Worm (Caenorhabditis elegans) whole organism, late embryonic: Measurements from ENCODE around the gene C31H1.1.

Experiments
- C08G9.2 ChIP-seq: sonication (generic microtip); optimal IDR thresholded peaks from 2 replicates; lab custom pipeline; 2016; ENCODE audit warnings: mild to moderate bottlenecking, missing genetic modification characterization, moderate library complexity, missing compliant biosample characterization
- ceh-14 ChIP-seq: sonication (generic microtip); optimal IDR thresholded peaks from 2 replicates; lab custom pipeline; 2016; ENCODE audit warnings: missing genotype, missing genetic modification characterization, missing compliant biosample characterization
- ceh-2 ChIP-seq: sonication (generic microtip); optimal IDR thresholded peaks from 2 replicates; lab custom pipeline; 2016; ENCODE audit warnings: missing genotype, missing genetic modification characterization, missing compliant biosample characterization
- ceh-22 ChIP-seq: sonication (generic microtip); optimal IDR thresholded peaks from 2 replicates; lab custom pipeline; 2017; ENCODE audit warnings: missing biosample characterization, missing genetic modification characterization
- ceh-24 ChIP-seq: sonication (generic microtip); optimal IDR thresholded peaks from 2 replicates; lab custom pipeline; 2016; ENCODE audit warnings: mild to moderate bottlenecking, missing genetic modification characterization, missing compliant biosample characterization
- ceh-30 ChIP-seq: fragments of 150-350 bp; optimal IDR thresholded peaks from 2 replicates; lab custom pipeline; 2014; ENCODE audit warnings: missing biosample characterization, missing genetic modification characterization
- ceh-31 ChIP-seq: sonication (generic microtip); optimal IDR thresholded peaks from 2 replicates; lab custom pipeline; 2016; ENCODE audit warnings: missing genetic modification characterization, missing compliant biosample characterization
- ceh-6 ChIP-seq: fragments of 200-800 bp; sonication (Bioruptor generic); optimal IDR thresholded peaks from 2 replicates; lab custom pipeline; 2018; ENCODE audit warnings: mild to moderate bottlenecking, missing genetic modification characterization, missing compliant biosample characterization
- elt-2 ChIP-seq: sonication (generic microtip); optimal IDR thresholded peaks from 2 replicates; lab custom pipeline; 2016; ENCODE audit warnings: missing genetic modification reagents, missing genetic modification characterization, missing compliant biosample characterization
- ets-4 ChIP-seq: sonication (generic microtip); optimal IDR thresholded peaks from 2 replicates; lab custom pipeline; 2016; ENCODE audit warnings: missing genetic modification characterization, missing compliant biosample characterization
- fkh-10 ChIP-seq: fragments of 150-350 bp; optimal IDR thresholded peaks from 2 replicates; lab custom pipeline; 2014; ENCODE audit warnings: missing biosample characterization, missing genetic modification reagents, missing genetic modification characterization
- fkh-6 ChIP-seq: sonication (generic microtip); optimal IDR thresholded peaks from 2 replicates; lab custom pipeline; 2016; ENCODE audit warnings: missing genetic modification characterization, missing compliant biosample characterization
- gmeb-2 ChIP-seq: sonication (generic microtip); optimal IDR thresholded peaks from 2 replicates; lab custom pipeline; 2016; ENCODE audit warnings: missing genetic modification characterization, inconsistent platforms, missing compliant biosample characterization
- hlh-13 ChIP-seq: fragments of 200-800 bp; sonication (Bioruptor generic); optimal IDR thresholded peaks from 2 replicates; lab custom pipeline; 2018; ENCODE audit warnings: mild to moderate bottlenecking, missing genetic modification characterization, missing compliant biosample characterization
- hlh-15 ChIP-seq: sonication (generic microtip); optimal IDR thresholded peaks from 2 replicates; lab custom pipeline; 2016; ENCODE audit warnings: missing genetic modification characterization, missing compliant biosample characterization
- nfya-1 ChIP-seq: sonication (generic microtip); optimal IDR thresholded peaks from 2 replicates; lab custom pipeline; 2017; ENCODE audit warnings: missing genetic modification characterization, mild to moderate bottlenecking, missing compliant biosample characterization, antibody characterized with exemption, moderate library complexity
- nhr-232 ChIP-seq: sonication (generic microtip); optimal IDR thresholded peaks from 2 replicates; lab custom pipeline; 2016; ENCODE audit warnings: missing genetic modification characterization, missing compliant biosample characterization
- pax-1 ChIP-seq: fragments of 150-350 bp; optimal IDR thresholded peaks from 2 replicates; lab custom pipeline; 2014; ENCODE audit warnings: missing biosample characterization, missing genetic modification characterization
- pha-2 ChIP-seq: sonication (generic microtip); optimal IDR thresholded peaks from 2 replicates; lab custom pipeline; 2017; ENCODE audit warnings: mild to moderate bottlenecking, missing genetic modification characterization, missing compliant biosample characterization
- pros-1 ChIP-seq: fragments of 150-350 bp; optimal IDR thresholded peaks from 2 replicates; lab custom pipeline; 2014; ENCODE audit warnings: missing biosample characterization, missing genetic modification reagents, missing genetic modification characterization
- sox-4 ChIP-seq: sonication (generic microtip); optimal IDR thresholded peaks from 2 replicates; lab custom pipeline; 2017; ENCODE audit warnings: mild to moderate bottlenecking, missing genetic modification characterization, inconsistent platforms, missing compliant biosample characterization
- tbx-2 ChIP-seq: sonication (generic microtip); optimal IDR thresholded peaks from 2 replicates; lab custom pipeline; 2016; ENCODE audit warnings: missing genetic modification characterization, missing compliant biosample characterization
- ttx-3 ChIP-seq: sonication (generic microtip); optimal IDR thresholded peaks from 2 replicates; lab custom pipeline; 2016; ENCODE audit warnings: missing genetic modification reagents, missing genetic modification characterization, missing compliant biosample characterization
- unc-42 ChIP-seq: sonication (generic microtip); optimal IDR thresholded peaks from 2 replicates; lab custom pipeline; 2016; ENCODE audit warnings: missing genotype, missing genetic modification characterization, missing compliant biosample characterization
- ztf-16 ChIP-seq: sonication (generic microtip); optimal IDR thresholded peaks from 2 replicates; lab custom pipeline; 2017; ENCODE audit warnings: missing genetic modification characterization, missing compliant biosample characterization

C31H1.1 gene

ce11 chrIV:5839178-5839577 is 41.9 kb downstream of the C31H1.1 start, which contains the start of gene C06E7.2:
Gene C06E7.2 (plus strand): TSS chrIV:5839478.
- no peak for TF ChIP-seq ceh-31
- TF ChIP-seq sox-4 (tag; lab: Kevin White, UChicago), result no peak
- TF ChIP-seq ceh-6 (GFP tag; lab: Kevin White, UChicago), result no peak
- no peak for TF ChIP-seq elt-2 (tag; lab: Kevin White, UChicago)

ce11 chrIV:5842905-5843304 is 45.7 kb downstream of the C31H1.1 start:
- TF ChIP-seq hlh-15 (tag; lab: Kevin White, UChicago) (no peak), nfya-1 (tag; lab: Kevin White, UChicago) (peak; percentile 74)

- no peak for TF ChIP-seq nfya-1 (tag; lab: Kevin White, UChicago)
- no peak for TF ChIP-seq pax-1 (tag; lab: Kevin White, UChicago)
- TF ChIP-seq C08G9.2 (tag; lab: Kevin White, UChicago), result no peak
- no peak for TF ChIP-seq nhr-232 (tag; lab: Kevin White, UChicago)
- no peak for TF ChIP-seq ceh-30
- TF ChIP-seq ceh-2 (tag; lab: Kevin White, UChicago), result no peak
- TF ChIP-seq hlh-13 (GFP tag; lab: Kevin White, UChicago), result no peak
- TF ChIP-seq gmeb-2, result no peak
- no peak for TF ChIP-seq ceh-22 (tag; lab: Kevin White, UChicago)
- TF ChIP-seq ceh-24 (tag; lab: Kevin White, UChicago), result no peak
- TF ChIP-seq pros-1 (tag; lab: Kevin White, UChicago), result no peak
- TF ChIP-seq fkh-10 (GFP tag; lab: Kevin White, UChicago), result no peak
- no peak for TF ChIP-seq pha-2 (tag; lab: Kevin White, UChicago)
- TF ChIP-seq unc-42 (tag; lab: Kevin White, UChicago), result no peak
- TF ChIP-seq fkh-6 (tag; lab: Kevin White, UChicago), result no peak
- no peak for TF ChIP-seq ceh-14 (tag; lab: Kevin White, UChicago)
- no peak for TF ChIP-seq ttx-3
- no peak for TF ChIP-seq ztf-16 (tag; lab: Kevin White, UChicago)
Observed at ce11 chrIV:5846269-5846668, 49.0 kb downstream of the C31H1.1 start, which contains the start of gene sams-4. Gene sams-4 (minus strand): TSS chrIV:5846369.

- TF ChIP-seq ets-4 (tag; lab: Kevin White, UChicago) (no peak), tbx-2 (tag; lab: Kevin White, UChicago) (peak; percentile 96), gmeb-2 (no peak), ztf-16 (tag; lab: Kevin White, UChicago) (peak; percentile 46), unc-42 (tag; lab: Kevin White, UChicago) (peak; percentile 8)
Observed at ce11 chrIV:5847986-5848707, 50.9 kb downstream of the C31H1.1 start, which contains the start of gene sams-3. Gene sams-3 (plus strand): TSS chrIV:5848657.
